3 fruit fly cellular contexts compared by ENCODE assay signal in the genomic region with DNA sequence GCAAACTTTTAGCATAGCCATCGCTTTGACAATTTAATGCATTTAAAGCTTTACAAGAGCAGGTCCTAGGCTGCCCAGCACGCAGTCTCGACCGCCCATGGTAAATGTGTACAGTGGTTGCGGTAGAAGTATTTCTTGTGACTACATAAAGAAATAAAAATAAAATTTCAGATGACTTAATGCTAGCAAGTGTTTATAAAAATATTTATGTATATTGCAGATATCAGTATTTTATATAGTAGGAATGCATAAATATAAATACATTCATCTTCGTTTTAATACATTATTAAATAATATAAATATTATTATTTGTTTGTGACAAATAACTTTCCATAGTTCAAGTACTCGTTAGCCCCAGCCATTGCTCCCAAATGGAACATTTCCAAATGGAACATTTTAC.
TF ChIP-seq lines count a peak whose summit lies in the region.

No protein-coding gene starts in this region.

TF ChIP-seq in whole organism, prepupa, 60 proteins besides CTCF, POLR2A, EP300 and RAD21 (continues in another document):
- no peak for TF ChIP-seq CG6276 (GFP tag; optimal IDR thresholded peaks at IDR 0.05; lab: Kevin White, UChicago)
- TF ChIP-seq Smox (GFP tag; optimal IDR thresholded peaks at IDR 0.05; lab: Kevin White, UChicago), result no peak
- peak; percentile 42 for TF ChIP-seq Eip78C (GFP tag; lab: Kevin White, UChicago)
- TF ChIP-seq esn (GFP tag; optimal IDR thresholded peaks at IDR 0.05; lab: Kevin White, UChicago), result no peak
- TF ChIP-seq CG16779 (tag; optimal IDR thresholded peaks at IDR 0.05; lab: Kevin White, UChicago), result no peak
- TF ChIP-seq CG9139 (GFP tag; optimal IDR thresholded peaks at IDR 0.05; lab: Kevin White, UChicago), result no peak
- TF ChIP-seq CG10631 (GFP tag; optimal IDR thresholded peaks at IDR 0.05; lab: Kevin White, UChicago), result peak; percentile 14
- TF ChIP-seq acj6 (GFP tag; optimal IDR thresholded peaks at IDR 0.05; lab: Kevin White, UChicago), result no peak
- TF ChIP-seq Sox15 (GFP tag; optimal IDR thresholded peaks at IDR 0.05; lab: Kevin White, UChicago), result no peak
- peak; percentile 45 for TF ChIP-seq svp (GFP tag; lab: Kevin White, UChicago)
- TF ChIP-seq Lpt (GFP tag; optimal IDR thresholded peaks at IDR 0.05; lab: Kevin White, UChicago), result no peak
- no peak for TF ChIP-seq dac (GFP tag; optimal IDR thresholded peaks at IDR 0.05; lab: Kevin White, UChicago)
- no peak for TF ChIP-seq pdm3 (GFP tag; optimal IDR thresholded peaks at IDR 0.05; lab: Kevin White, UChicago)
- TF ChIP-seq ss (GFP tag; optimal IDR thresholded peaks at IDR 0.05; lab: Kevin White, UChicago), result no peak
- no peak for TF ChIP-seq cyc (GFP tag; optimal IDR thresholded peaks at IDR 0.05; lab: Kevin White, UChicago)
- TF ChIP-seq Sox14 (GFP tag; optimal IDR thresholded peaks at IDR 0.05; lab: Kevin White, UChicago), result no peak
- TF ChIP-seq Hr4 (GFP tag; optimal IDR thresholded peaks at IDR 0.05; lab: Kevin White, UChicago), result no peak
- TF ChIP-seq CG31627 (GFP tag; optimal IDR thresholded peaks at IDR 0.05; lab: Kevin White, UChicago), result no peak
- peak; percentile 3 for TF ChIP-seq achi (GFP tag; optimal IDR thresholded peaks at IDR 0.05; lab: Kevin White, UChicago)
- TF ChIP-seq CG6808 (GFP tag; optimal IDR thresholded peaks at IDR 0.05; lab: Kevin White, UChicago), result peak; percentile 33
- peak; percentile 21 for TF ChIP-seq OdsH (GFP tag; optimal IDR thresholded peaks at IDR 0.05; lab: Kevin White, UChicago)
- TF ChIP-seq fd59A (GFP tag; optimal IDR thresholded peaks at IDR 0.05; lab: Kevin White, UChicago), result no peak
- peak; percentile 31 for TF ChIP-seq CG32006 (GFP tag; optimal IDR thresholded peaks at IDR 0.05; lab: Kevin White, UChicago)
- peak; percentile 67 for TF ChIP-seq CG3032 (tag; optimal IDR thresholded peaks at IDR 0.05; lab: Kevin White, UChicago)
- no peak for TF ChIP-seq salr (GFP tag; optimal IDR thresholded peaks at IDR 0.05; lab: Kevin White, UChicago)
- TF ChIP-seq vri (GFP tag; optimal IDR thresholded peaks at IDR 0.05; lab: Kevin White, UChicago), result no peak
- TF ChIP-seq CG15336 (GFP tag; IDR thresholded peaks at IDR 0.05; lab: Robert Waterston, UW), result no peak
- peak; percentile 28 for TF ChIP-seq spab (GFP tag; optimal IDR thresholded peaks at IDR 0.05; lab: Kevin White, UChicago)
- no peak for TF ChIP-seq topi (GFP tag; optimal IDR thresholded peaks at IDR 0.05; lab: Kevin White, UChicago)
- no peak for TF ChIP-seq CG8319 (GFP tag; optimal IDR thresholded peaks at IDR 0.05; lab: Kevin White, UChicago)
- TF ChIP-seq CG10669 (GFP tag; optimal IDR thresholded peaks at IDR 0.05; lab: Kevin White, UChicago), result peak; percentile 15

TF ChIP-seq in whole organism, pupa, 21 proteins besides CTCF, POLR2A, EP300 and RAD21:
- no peak for TF ChIP-seq CG10348 (GFP tag; IDR thresholded peaks at IDR 0.05; lab: Robert Waterston, UW)
- TF ChIP-seq CG14655 (GFP tag; optimal IDR thresholded peaks at IDR 0.05; lab: Kevin White, UChicago), result peak; percentile 37
- TF ChIP-seq D1 (tag; optimal IDR thresholded peaks at IDR 0.05; lab: Kevin White, UChicago), result no peak
- peak; percentile 68 for TF ChIP-seq CG8159 (tag; optimal IDR thresholded peaks at IDR 0.05; lab: Kevin White, UChicago)
- TF ChIP-seq Pif1B (GFP tag; optimal IDR thresholded peaks at IDR 0.05; lab: Kevin White, UChicago), result no peak
- peak; percentile 59 for TF ChIP-seq CG15710 (tag; optimal IDR thresholded peaks at IDR 0.05; lab: Kevin White, UChicago)
- peak; percentile 46 for TF ChIP-seq CG17806 (tag; optimal IDR thresholded peaks at IDR 0.05; lab: Kevin White, UChicago)
- TF ChIP-seq CG34367 (tag; optimal IDR thresholded peaks at IDR 0.05; lab: Kevin White, UChicago), result peak; percentile 10
- TF ChIP-seq CG4496 (GFP tag; IDR thresholded peaks at IDR 0.05; lab: Robert Waterston, UW), result no peak
- TF ChIP-seq Pif1A (GFP tag; optimal IDR thresholded peaks at IDR 0.05; lab: Kevin White, UChicago), result no peak
- peak; percentile 61 for TF ChIP-seq CG9948 (tag; optimal IDR thresholded peaks at IDR 0.05; lab: Kevin White, UChicago)
TF ChIP-seq in whole organism, pupa: peak in this region for 6.

TF ChIP-seq in whole organism, wandering third instar larva, 38 proteins besides CTCF, POLR2A, EP300 and RAD21:
- TF ChIP-seq psq (GFP tag; optimal IDR thresholded peaks at IDR 0.05; lab: Kevin White, UChicago) (peak; percentile 7), br (GFP tag; optimal IDR thresholded peaks at IDR 0.05; lab: Kevin White, UChicago) (no peak), HLH106 (tag; optimal IDR thresholded peaks at IDR 0.05; lab: Kevin White, UChicago) (peak; percentile 3), Abd-B (GFP tag; optimal IDR thresholded peaks at IDR 0.05; lab: Kevin White, UChicago) (no peak)

Comparison
In these comparisons a context has a peak if more than half of its experiments do, and no peak if none do; other contexts are left out.
1. Of the 1 proteins assayed by ChIP-seq in both whole organism, prepupa and whole organism, wandering third instar larva: peak only in whole organism, prepupa: OdsH; only in whole organism, wandering third instar larva: none; in both: none; in neither: 0.